Worm (Caenorhabditis elegans) whole organism, L1 larva: Measurements from ENCODE around the gene C01G6.2.

Experiments
- egl-27 ChIP-seq, 2 experiments: fragments of 150-350 bp in 1 of 2; sonication (generic microtip); optimal IDR thresholded peaks; 3 replicates each; lab custom pipeline; 2017 to 2018; ENCODE audit warnings: missing biosample characterization in 2 of 2, missing genetic modification characterization in 2 of 2, missing genetic modification reagents in 2 of 2
- lin-39 ChIP-seq: fragments of 150-350 bp; optimal IDR thresholded peaks from 2 replicates; lab custom pipeline; 2014; ENCODE audit warnings: missing biosample characterization, missing genetic modification reagents, missing genetic modification characterization
- nhr-77 ChIP-seq: fragments of 150-350 bp; optimal IDR thresholded peaks from 2 replicates; lab custom pipeline; 2014; ENCODE audit warnings: missing biosample characterization, missing genetic modification characterization

ce11 chrII:9315692-9316091 is 48.8 kb downstream of the C01G6.2 start:
- no peak for TF ChIP-seq lin-39 (tag; lab: Kevin White, UChicago)
- no peak for TF ChIP-seq egl-27 (tag; optimal IDR thresholded peaks at IDR 0.05; lab: Kevin White, UChicago)
- no peak for TF ChIP-seq nhr-77 (tag; lab: Kevin White, UChicago)
